Worm (Caenorhabditis elegans) whole organism, young adult: ENCODE measurements around the gene srx-129.

ENCODE experiments used
- Y95B8A.8 ChIP-seq: fragments of 200-800 bp; sonication (Bioruptor generic); IDR thresholded peaks from 2 replicates; pipeline ENCODE4 v1.3.6; 2022; ENCODE audit warnings: missing genetic modification reagents, missing genetic modification characterization, missing compliant biosample characterization
- akir-1 ChIP-seq: fragments of 200-800 bp; sonication (Bioruptor generic); optimal IDR thresholded peaks from 2 replicates; lab custom pipeline; 2018; ENCODE audit warnings: mild to moderate bottlenecking, missing genetic modification characterization, moderate library complexity, missing compliant biosample characterization
- die-1 ChIP-seq: sonication (generic microtip); optimal IDR thresholded peaks from 2 replicates; lab custom pipeline; 2016; ENCODE audit warnings: missing genotype, mild to moderate bottlenecking, missing genetic modification characterization, missing compliant biosample characterization
- dpl-1 ChIP-seq: fragments of 150-350 bp; optimal IDR thresholded peaks from 2 replicates; lab custom pipeline; 2014; ENCODE audit warnings: missing biosample characterization, missing genetic modification reagents, missing genetic modification characterization
- nhr-90 ChIP-seq: sonication (generic microtip); optimal IDR thresholded peaks from 2 replicates; lab custom pipeline; 2016; ENCODE audit warnings: missing genotype, mild to moderate bottlenecking, missing genetic modification characterization, missing compliant biosample characterization

- TF ChIP-seq nhr-90 (tag; lab: Kevin White, UChicago) (no peak), dpl-1 (no peak), akir-1 (GFP tag; lab: Kevin White, UChicago) (no peak), Y95B8A.8 (no peak), die-1 (tag; lab: Kevin White, UChicago) (no peak)
Observed at ce11 chrV:13862505-13862904, 28.5 kb downstream of the srx-129 start, which contains the start of gene srx-137.
